Worm (Caenorhabditis elegans) whole organism, L3 larva: ENCODE results near the gene H06I04.6.

Experiments used
- R02D3.7 ChIP-seq: fragments of 150-350 bp; optimal IDR thresholded peaks from 2 replicates; lab custom pipeline; 2014; ENCODE audit warnings: missing biosample characterization, missing genetic modification characterization
- ZK546.5 ChIP-seq: sonication (generic microtip); optimal IDR thresholded peaks from 2 replicates; lab custom pipeline; 2017; ENCODE audit warnings: missing biosample characterization, missing genetic modification characterization
- aly-2 ChIP-seq: fragments of 150-350 bp; optimal IDR thresholded peaks from 2 replicates; lab custom pipeline; 2014; ENCODE audit warnings: missing biosample characterization, missing genetic modification characterization
- ama-1 ChIP-seq: fragments of 150-350 bp; optimal IDR thresholded peaks from 2 replicates; lab custom pipeline; 2018
- ceh-16 ChIP-seq: sonication (generic microtip); optimal IDR thresholded peaks from 2 replicates; lab custom pipeline; 2017; ENCODE audit warnings: missing biosample characterization, missing genetic modification characterization
- ceh-28 ChIP-seq: fragments of 150-350 bp; optimal IDR thresholded peaks from 2 replicates; lab custom pipeline; 2014; ENCODE audit warnings: missing biosample characterization, missing genetic modification reagents, missing genetic modification characterization
- ceh-82 ChIP-seq: fragments of 150-350 bp; optimal IDR thresholded peaks from 2 replicates; lab custom pipeline; 2014; ENCODE audit warnings: missing biosample characterization, missing genetic modification characterization
- ceh-9 ChIP-seq: sonication (generic microtip); optimal IDR thresholded peaks from 2 replicates; lab custom pipeline; 2018; ENCODE audit warnings: missing biosample characterization, missing genetic modification characterization
- daf-12 ChIP-seq: fragments of 150-350 bp; optimal IDR thresholded peaks from 2 replicates; lab custom pipeline; 2014; ENCODE audit warnings: missing biosample characterization, missing genetic modification reagents, missing genetic modification characterization
- egl-27 ChIP-seq: sonication (generic microtip); optimal IDR thresholded peaks from 4 replicates; lab custom pipeline; 2017; ENCODE audit warnings: missing biosample characterization, missing genetic modification reagents, missing genetic modification characterization
- egl-5 ChIP-seq: fragments of 150-350 bp; optimal IDR thresholded peaks from 2 replicates; lab custom pipeline; 2017; ENCODE audit warnings: missing biosample characterization, missing genetic modification reagents, missing genetic modification characterization, inconsistent platforms
- elt-1 ChIP-seq: fragments of 150-350 bp; optimal IDR thresholded peaks from 2 replicates; lab custom pipeline; 2014; ENCODE audit warnings: missing biosample characterization, missing genetic modification characterization
- elt-2 ChIP-seq: sonication (generic microtip); optimal IDR thresholded peaks from 2 replicates; lab custom pipeline; 2016; ENCODE audit warnings: missing genetic modification reagents, mild to moderate bottlenecking, missing genetic modification characterization, missing compliant biosample characterization
- elt-3 ChIP-seq, 3 experiments: fragments of 150-350 bp in 1 of 3; sonication (generic microtip) in 2 of 3; optimal IDR thresholded peaks; 2 replicates in 2 of 3; 4 replicates in 1 of 3; lab custom pipeline; 2014 to 2017; ENCODE audit warnings: missing biosample characterization in 3 of 3, missing genetic modification characterization in 3 of 3
- fkh-10 ChIP-seq: sonication (generic microtip); optimal IDR thresholded peaks from 2 replicates; lab custom pipeline; 2017; ENCODE audit warnings: missing biosample characterization, missing genetic modification reagents, missing genetic modification characterization
- fkh-2 ChIP-seq: fragments of 150-350 bp; optimal IDR thresholded peaks from 2 replicates; lab custom pipeline; 2014; ENCODE audit warnings: missing biosample characterization, missing genetic modification reagents, missing genetic modification characterization
- fos-1 ChIP-seq: fragments of 150-350 bp; optimal IDR thresholded peaks from 2 replicates; lab custom pipeline; 2014; ENCODE audit warnings: missing biosample characterization, missing genetic modification characterization
- hmg-11 ChIP-seq: sonication (generic microtip); optimal IDR thresholded peaks from 2 replicates; lab custom pipeline; 2016; ENCODE audit warnings: missing genetic modification characterization, missing compliant biosample characterization
- lin-15B ChIP-seq: fragments of 150-350 bp; optimal IDR thresholded peaks from 2 replicates; lab custom pipeline; 2014; ENCODE audit warnings: missing biosample characterization, missing genetic modification characterization
- lin-39 ChIP-seq: fragments of 150-350 bp; optimal IDR thresholded peaks from 2 replicates; lab custom pipeline; 2018; ENCODE audit warnings: missing biosample characterization, missing genetic modification reagents, missing genetic modification characterization
- lsy-12 ChIP-seq: sonication (generic microtip); optimal IDR thresholded peaks from 2 replicates; lab custom pipeline; 2016; ENCODE audit warnings: mild to moderate bottlenecking, missing genetic modification characterization, missing compliant biosample characterization
- mdl-1 ChIP-seq: fragments of 150-350 bp; optimal IDR thresholded peaks from 2 replicates; lab custom pipeline; 2014; ENCODE audit warnings: missing biosample characterization, missing genetic modification characterization
- nfya-1 ChIP-seq: sonication (generic microtip); optimal IDR thresholded peaks from 2 replicates; lab custom pipeline; 2017; ENCODE audit warnings: missing genetic modification characterization, mild to moderate bottlenecking, missing compliant biosample characterization, antibody characterized with exemption, moderate library complexity; ENCODE audit not compliant: insufficient read depth
- nhr-11 ChIP-seq: fragments of 150-350 bp; optimal IDR thresholded peaks from 2 replicates; lab custom pipeline; 2014; ENCODE audit warnings: missing biosample characterization, missing genetic modification characterization
- nhr-12 ChIP-seq: fragments of 150-350 bp; optimal IDR thresholded peaks from 2 replicates; lab custom pipeline; 2014; ENCODE audit warnings: missing biosample characterization, missing genetic modification characterization
- nhr-23 ChIP-seq: fragments of 150-350 bp; optimal IDR thresholded peaks from 2 replicates; lab custom pipeline; 2014; ENCODE audit warnings: missing biosample characterization, missing genetic modification reagents, missing genetic modification characterization
- nhr-237 ChIP-seq: fragments of 150-350 bp; optimal IDR thresholded peaks from 2 replicates; lab custom pipeline; 2014; ENCODE audit warnings: missing biosample characterization, missing genetic modification characterization
- nhr-25 ChIP-seq: sonication (generic microtip); optimal IDR thresholded peaks from 2 replicates; lab custom pipeline; 2017; ENCODE audit warnings: missing biosample characterization, missing genetic modification characterization
- nhr-28 ChIP-seq: fragments of 150-350 bp; optimal IDR thresholded peaks from 2 replicates; lab custom pipeline; 2014; ENCODE audit warnings: missing biosample characterization, missing genetic modification characterization
- nhr-43 ChIP-seq: sonication (generic microtip); optimal IDR thresholded peaks from 2 replicates; lab custom pipeline; 2016; ENCODE audit warnings: mild to moderate bottlenecking, missing genetic modification characterization, missing compliant biosample characterization; ENCODE audit not compliant: poor library complexity, severe bottlenecking
- nhr-67 ChIP-seq: fragments of 150-350 bp; optimal IDR thresholded peaks from 2 replicates; lab custom pipeline; 2014; ENCODE audit warnings: missing biosample characterization, missing genetic modification characterization
- nhr-76 ChIP-seq: fragments of 150-350 bp; sonication (generic microtip); optimal IDR thresholded peaks from 5 replicates; lab custom pipeline; 2014; ENCODE audit warnings: missing biosample characterization, missing genetic modification characterization
- nhr-77 ChIP-seq: fragments of 150-350 bp; optimal IDR thresholded peaks from 2 replicates; lab custom pipeline; 2014; ENCODE audit warnings: missing biosample characterization, missing genetic modification characterization
- pha-4 ChIP-seq: fragments of 150-350 bp; optimal IDR thresholded peaks from 2 replicates; lab custom pipeline; 2014; ENCODE audit warnings: missing biosample characterization, missing genetic modification reagents, missing genetic modification characterization
- sea-2 ChIP-seq: fragments of 150-350 bp; sonication (generic microtip); optimal IDR thresholded peaks from 4 replicates; lab custom pipeline; 2014; ENCODE audit warnings: missing biosample characterization, missing genetic modification reagents, missing genetic modification characterization
- skn-1 ChIP-seq: fragments of 150-350 bp; optimal IDR thresholded peaks from 2 replicates; lab custom pipeline; 2014; ENCODE audit warnings: missing biosample characterization, missing genetic modification characterization
- snpc-4 ChIP-seq: fragments of 150-350 bp; optimal IDR thresholded peaks from 2 replicates; lab custom pipeline; 2014; ENCODE audit warnings: missing biosample characterization, missing genetic modification characterization
- tbx-2 ChIP-seq: sonication (generic microtip); optimal IDR thresholded peaks from 2 replicates; lab custom pipeline; 2016; ENCODE audit warnings: mild to moderate bottlenecking, missing genetic modification characterization, missing compliant biosample characterization
- unc-39 ChIP-seq: sonication (generic microtip); optimal IDR thresholded peaks from 4 replicates; lab custom pipeline; 2017; ENCODE audit warnings: missing biosample characterization, missing genetic modification characterization
- unc-62 ChIP-seq: fragments of 150-350 bp; sonication (generic microtip); optimal IDR thresholded peaks from 4 replicates; lab custom pipeline; 2014; ENCODE audit warnings: missing biosample characterization, missing genetic modification reagents, missing genetic modification characterization
- zag-1 ChIP-seq: fragments of 150-350 bp; optimal IDR thresholded peaks from 2 replicates; lab custom pipeline; 2014; ENCODE audit warnings: missing biosample characterization, missing genetic modification characterization
- ztf-11 ChIP-seq: fragments of 150-350 bp; optimal IDR thresholded peaks from 2 replicates; lab custom pipeline; 2014; ENCODE audit warnings: missing biosample characterization, missing genetic modification characterization
- ztf-4 ChIP-seq: fragments of 150-350 bp; optimal IDR thresholded peaks from 2 replicates; lab custom pipeline; 2014; ENCODE audit warnings: missing biosample characterization, missing genetic modification characterization

H06I04.6 gene

DNA sequence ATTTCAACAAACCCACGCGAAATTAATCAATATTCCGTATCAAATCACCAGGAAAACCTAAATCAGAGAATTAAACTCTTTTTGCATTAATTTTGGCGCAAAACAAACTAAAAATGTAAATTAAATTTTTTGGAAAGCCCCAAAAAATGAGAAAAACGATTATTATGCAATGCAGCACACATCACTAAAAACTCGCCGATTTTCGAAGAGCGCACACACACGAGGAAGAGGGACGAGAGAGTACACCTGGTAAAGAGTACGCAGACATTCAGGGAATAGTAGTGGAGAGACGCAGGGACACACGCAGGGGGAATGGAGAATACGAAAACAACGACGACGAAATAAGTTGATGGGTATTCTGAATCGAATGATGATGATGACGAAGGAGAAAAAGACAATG lies 28.2 kb downstream of the H06I04.6 start:
- TF ChIP-seq nhr-25 (tag; lab: Kevin White, UChicago): peak; percentile 68
- no peak for TF ChIP-seq fkh-2 (tag; lab: Kevin White, UChicago)
- no peak for TF ChIP-seq ceh-9 (tag; lab: Kevin White, UChicago)
- no peak for TF ChIP-seq ceh-16 (tag; lab: Kevin White, UChicago)
- TF ChIP-seq snpc-4 (tag; lab: Kevin White, UChicago): peak; percentile 39
- TF ChIP-seq lin-39 (tag; lab: Kevin White, UChicago): peak; percentile 85
- TF ChIP-seq nhr-23 (tag; lab: Kevin White, UChicago): no peak
- TF ChIP-seq skn-1 (tag; lab: Kevin White, UChicago): peak; percentile 63
- TF ChIP-seq fos-1: no peak
- peak; percentile 40 for TF ChIP-seq elt-2 (tag; lab: Kevin White, UChicago)
- TF ChIP-seq unc-62: no peak
- TF ChIP-seq ztf-4 (tag; lab: Kevin White, UChicago): no peak
- TF ChIP-seq nhr-12 (tag; lab: Kevin White, UChicago): no peak
- TF ChIP-seq ceh-28 (tag; lab: Kevin White, UChicago): no peak
- TF ChIP-seq ama-1 (lab: Kevin White, UChicago): no peak
- peak; percentile 11 for TF ChIP-seq egl-5 (tag; lab: Kevin White, UChicago)
- TF ChIP-seq nhr-67 (tag; lab: Kevin White, UChicago): no peak
- peak; percentile 10 for TF ChIP-seq elt-1 (tag; lab: Kevin White, UChicago)
- peak; percentile 52 for TF ChIP-seq lin-15B (tag; lab: Kevin White, UChicago)
- peak; percentile 53 for TF ChIP-seq pha-4 (tag; lab: Kevin White, UChicago)
- peak; percentile 87 for TF ChIP-seq nfya-1 (tag; lab: Kevin White, UChicago)
- no peak for TF ChIP-seq daf-12 (tag; lab: Kevin White, UChicago)
- TF ChIP-seq mdl-1 (tag; lab: Kevin White, UChicago): peak; percentile 82
- no peak for TF ChIP-seq elt-3 (tag; optimal IDR thresholded peaks at IDR 0.05; lab: Kevin White, UChicago)
- no peak for TF ChIP-seq unc-39 (tag; lab: Kevin White, UChicago)
- TF ChIP-seq fkh-10 (GFP tag; lab: Kevin White, UChicago): peak; percentile 27
- TF ChIP-seq nhr-76 (tag; lab: Kevin White, UChicago): no peak
- TF ChIP-seq ceh-82 (tag; lab: Kevin White, UChicago): no peak
- no peak for TF ChIP-seq nhr-28
- TF ChIP-seq ZK546.5: no peak
- peak; percentile 9 for TF ChIP-seq nhr-43 (tag; lab: Kevin White, UChicago)
- no peak for TF ChIP-seq nhr-237 (tag; lab: Kevin White, UChicago)
- peak; percentile 86 for TF ChIP-seq hmg-11
- no peak for TF ChIP-seq egl-27 (tag; lab: Kevin White, UChicago)
- TF ChIP-seq, all 47 proteins: peak for 14

DNA sequence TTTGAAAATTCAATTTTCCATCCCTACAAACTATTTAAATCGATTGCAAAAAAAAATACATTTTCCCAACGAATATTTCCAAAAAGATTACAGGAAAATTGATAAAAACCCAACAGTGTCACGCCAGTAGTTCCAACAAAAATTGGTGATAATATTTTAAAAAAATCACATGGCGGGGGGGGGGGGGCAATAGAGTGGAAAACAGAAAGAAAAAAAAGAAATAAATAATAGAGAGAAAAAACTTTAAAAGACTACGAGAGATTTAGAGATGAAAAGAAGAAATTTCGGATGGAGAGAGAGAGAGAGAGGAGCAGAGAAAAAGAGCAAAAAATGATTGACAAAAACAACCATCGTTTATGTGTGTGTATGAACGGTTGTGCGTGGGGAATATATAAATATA lies 29.7 kb downstream of the H06I04.6 start:
- TF ChIP-seq nhr-67 (tag; lab: Kevin White, UChicago): no peak
- TF ChIP-seq fos-1: no peak
- no peak for TF ChIP-seq elt-3 (tag; optimal IDR thresholded peaks at IDR 0.05; lab: Kevin White, UChicago)
- TF ChIP-seq mdl-1 (tag; lab: Kevin White, UChicago): no peak
- TF ChIP-seq elt-1 (tag; lab: Kevin White, UChicago): no peak
- no peak for TF ChIP-seq ama-1 (lab: Kevin White, UChicago)
- no peak for TF ChIP-seq ceh-16 (tag; lab: Kevin White, UChicago)
- TF ChIP-seq pha-4 (tag; lab: Kevin White, UChicago): peak; percentile 32
- no peak for TF ChIP-seq zag-1
- TF ChIP-seq ztf-11: no peak
- no peak for TF ChIP-seq fkh-10 (GFP tag; lab: Kevin White, UChicago)
- peak; percentile 11 for TF ChIP-seq nfya-1 (tag; lab: Kevin White, UChicago)
- TF ChIP-seq nhr-77 (tag; lab: Kevin White, UChicago): no peak
- TF ChIP-seq unc-39 (tag; lab: Kevin White, UChicago): no peak
- TF ChIP-seq nhr-25 (tag; lab: Kevin White, UChicago): no peak
- TF ChIP-seq elt-2 (tag; lab: Kevin White, UChicago): peak; percentile 67
- TF ChIP-seq nhr-76 (tag; lab: Kevin White, UChicago): no peak
- no peak for TF ChIP-seq fkh-2 (tag; lab: Kevin White, UChicago)
- TF ChIP-seq egl-5 (tag; lab: Kevin White, UChicago): no peak
- TF ChIP-seq aly-2 (tag; lab: Kevin White, UChicago): no peak

DNA sequence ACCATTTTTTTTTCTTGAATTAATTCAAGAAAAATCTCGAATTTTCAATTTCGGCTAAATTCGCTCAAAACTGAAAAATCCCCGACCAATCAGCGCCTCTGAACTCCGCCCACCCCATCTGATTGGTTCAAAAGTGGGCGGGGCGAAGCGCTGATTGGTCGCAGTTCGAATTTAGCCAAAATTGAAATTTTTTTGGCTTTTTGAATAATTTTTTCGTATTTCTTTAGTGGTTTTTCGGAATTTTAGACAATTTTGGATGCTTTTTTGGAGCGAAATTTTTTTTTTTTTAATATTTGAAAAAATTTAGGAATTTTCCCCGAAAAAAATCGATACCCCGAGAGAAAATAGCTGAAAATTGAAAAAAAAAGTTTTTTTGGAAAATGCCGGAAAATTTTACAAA lies 30.2 kb downstream of the H06I04.6 start:
- TF ChIP-seq skn-1 (tag; lab: Kevin White, UChicago) (no peak), ceh-16 (tag; lab: Kevin White, UChicago) (no peak), unc-39 (tag; lab: Kevin White, UChicago) (no peak), nhr-76 (tag; lab: Kevin White, UChicago) (no peak), elt-2 (tag; lab: Kevin White, UChicago) (no peak), nhr-11 (tag; lab: Kevin White, UChicago) (no peak), zag-1 (no peak), nhr-77 (tag; lab: Kevin White, UChicago) (no peak), lsy-12 (no peak), pha-4 (tag; lab: Kevin White, UChicago) (no peak), lin-15B (tag; lab: Kevin White, UChicago) (no peak), nhr-237 (tag; lab: Kevin White, UChicago) (no peak), sea-2 (GFP tag; lab: Kevin White, UChicago) (no peak), nhr-25 (tag; lab: Kevin White, UChicago) (no peak), hmg-11 (no peak), aly-2 (tag; lab: Kevin White, UChicago) (no peak), tbx-2 (tag; lab: Kevin White, UChicago) (no peak), egl-5 (tag; lab: Kevin White, UChicago) (no peak), R02D3.7 (tag; lab: Kevin White, UChicago) (no peak), daf-12 (tag; lab: Kevin White, UChicago) (no peak)
